Worm (Caenorhabditis elegans): ENCODE results near the gene H38K22.6.
A peak's percentile ranks its signal among the peaks of the same experiment; 100 is the strongest.

The H38K22.6 gene

DNA sequence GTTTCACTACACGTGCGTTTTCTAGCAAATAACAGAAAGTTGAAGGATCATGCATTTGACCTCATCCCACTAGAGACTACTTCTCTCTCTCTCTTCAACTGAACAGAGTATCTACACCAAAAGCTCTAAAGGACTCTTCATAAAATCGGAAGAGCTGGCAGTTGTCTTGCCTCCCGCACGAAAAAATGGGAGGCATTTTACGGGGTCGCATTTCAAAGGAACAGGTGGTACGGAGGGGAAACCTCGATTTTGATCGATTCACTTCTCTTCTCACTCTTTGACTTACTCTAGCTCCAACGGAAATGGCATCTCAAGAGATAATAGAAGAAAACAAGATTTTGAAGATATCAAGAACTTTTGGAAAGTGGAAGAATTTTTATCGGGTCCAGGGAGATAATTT is 37.0 kb upstream of the H38K22.6 start (continued):
- TF ChIP-seq skn-1 (tag; optimal IDR thresholded peaks at IDR 0.05) (no peak), efl-1 (optimal IDR thresholded peaks at IDR 0.05) (peak in 1 of 2 experiments; percentile 26), efl-1 (GFP tag; optimal IDR thresholded peaks at IDR 0.05 in 1 of 2) (peak; percentile 2 to 71), vab-15 (tag; optimal IDR thresholded peaks at IDR 0.05) (no peak), nhr-77 (tag; optimal IDR thresholded peaks at IDR 0.05) (no peak), aly-2 (tag; optimal IDR thresholded peaks at IDR 0.05) (no peak), lir-3 (tag; optimal IDR thresholded peaks at IDR 0.05; ENCODE audit: poor library complexity) (peak; percentile 53), fos-1 (tag; optimal IDR thresholded peaks at IDR 0.05) (no peak), mep-1 (tag; optimal IDR thresholded peaks at IDR 0.05) (peak; percentile 41), zip-4 (GFP tag; optimal IDR thresholded peaks at IDR 0.05) (no peak), nhr-85 (tag) (peak; percentile 10), unc-130 (tag; optimal IDR thresholded peaks at IDR 0.05) (peak; percentile 58), mef-2 (tag; optimal IDR thresholded peaks at IDR 0.05) (no peak), nhr-76 (tag; optimal IDR thresholded peaks at IDR 0.05) (no peak), ceh-8 (GFP tag; optimal IDR thresholded peaks at IDR 0.05) (no peak), ztf-4 (tag; optimal IDR thresholded peaks at IDR 0.05) (no peak), lsy-2 (tag; optimal IDR thresholded peaks at IDR 0.05) (peak in 1 of 2 experiments; percentile 47), nhr-19 (GFP tag; conservative IDR thresholded peaks at IDR 0.05) (peak; percentile 52), snu-23 (GFP tag; optimal IDR thresholded peaks at IDR 0.05) (peak; percentile 47), isw-1 (GFP tag; IDR thresholded peaks at IDR 0.05) (no peak), nhr-11 (tag; optimal IDR thresholded peaks at IDR 0.05) (peak; percentile 27), nhr-84 (tag; optimal IDR thresholded peaks at IDR 0.05) (no peak), lin-35 (GFP tag; optimal IDR thresholded peaks at IDR 0.05) (no peak)

DNA sequence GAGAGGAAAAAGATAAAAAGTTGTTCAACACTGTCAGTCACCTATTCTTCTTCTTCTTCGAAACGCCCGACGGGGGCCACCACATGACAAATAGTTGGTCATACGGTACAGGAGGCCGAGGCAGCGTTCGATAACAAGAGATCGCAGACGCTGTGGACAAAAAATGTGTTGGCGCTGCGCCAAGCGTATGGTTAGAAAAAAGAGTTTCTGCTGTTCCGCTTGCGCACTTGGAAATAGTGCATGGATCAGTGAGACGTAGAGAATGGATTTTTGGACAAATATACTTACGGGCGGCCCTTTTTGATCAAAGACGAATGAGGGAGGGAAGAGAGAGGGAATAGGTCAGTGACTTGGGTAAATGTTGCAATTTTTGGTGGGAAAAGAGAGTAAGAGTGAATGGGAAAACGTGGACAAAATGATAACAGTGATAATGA is 35.5 kb upstream of the H38K22.6 start:
- peak; percentile 39 for TF ChIP-seq zip-4 (GFP tag; optimal IDR thresholded peaks at IDR 0.05)
- peak; percentile 41 for TF ChIP-seq F16B12.6 (tag; optimal IDR thresholded peaks at IDR 0.05)
- no peak for TF ChIP-seq unc-86 (tag; optimal IDR thresholded peaks at IDR 0.05)
- peak in 1 of 2 experiments; percentile 13 for TF ChIP-seq egl-27 (tag; optimal IDR thresholded peaks at IDR 0.05)
- TF ChIP-seq mep-1 (tag; optimal IDR thresholded peaks at IDR 0.05), result peak; percentile 86
- peak; percentile 72 for TF ChIP-seq jun-1 (tag; optimal IDR thresholded peaks at IDR 0.05)
- peak; percentile 75 to 91 for TF ChIP-seq lsy-2 (tag; optimal IDR thresholded peaks at IDR 0.05)
- TF ChIP-seq unc-62 (GFP tag; optimal IDR thresholded peaks at IDR 0.05), result no peak
- TF ChIP-seq nhr-19 (GFP tag; conservative IDR thresholded peaks at IDR 0.05), result peak; percentile 84
- no peak for TF ChIP-seq nhr-11 (tag; optimal IDR thresholded peaks at IDR 0.05)
- peak; percentile 83 for TF ChIP-seq xbp-1 (tag; optimal IDR thresholded peaks at IDR 0.05)
- peak; percentile 23 for TF ChIP-seq lir-3 (tag; optimal IDR thresholded peaks at IDR 0.05; ENCODE audit: poor library complexity)
- peak; percentile 98 for TF ChIP-seq nhr-20 (tag; optimal IDR thresholded peaks at IDR 0.05)
- no peak for TF ChIP-seq alr-1 (tag; optimal IDR thresholded peaks at IDR 0.05; ENCODE audit: borderline replicate concordance)
- TF ChIP-seq ztf-4 (tag; optimal IDR thresholded peaks at IDR 0.05), result peak; percentile 68
- TF ChIP-seq elt-3 (tag; optimal IDR thresholded peaks at IDR 0.05), result peak in 3 of 6 experiments; percentile 33 to 79 (median 63)
- peak; percentile 29 for TF ChIP-seq pax-3 (tag; optimal IDR thresholded peaks at IDR 0.05)
- peak; percentile 44 to 81 for TF ChIP-seq lin-35 (GFP tag; optimal IDR thresholded peaks at IDR 0.05)
- TF ChIP-seq C04F5.9 (tag; optimal IDR thresholded peaks at IDR 0.05), result peak; percentile 31
- TF ChIP-seq irx-1 (tag; optimal IDR thresholded peaks at IDR 0.05), result peak; percentile 61
- peak; percentile 100 for TF ChIP-seq nhr-85 (tag)
- peak; percentile 87 for TF ChIP-seq tbx-2 (tag; optimal IDR thresholded peaks at IDR 0.05)
- peak; percentile 94 for TF ChIP-seq snu-23 (GFP tag; optimal IDR thresholded peaks at IDR 0.05)
- TF ChIP-seq fos-1 (tag; optimal IDR thresholded peaks at IDR 0.05), result peak; percentile 30
- TF ChIP-seq pqm-1 (tag; optimal IDR thresholded peaks at IDR 0.05), result no peak
- TF ChIP-seq efl-3 (GFP tag; optimal IDR thresholded peaks at IDR 0.05), result peak; percentile 75
- no peak for TF ChIP-seq nhr-84 (tag; optimal IDR thresholded peaks at IDR 0.05)
- TF ChIP-seq Y116A8C.19 (tag; optimal IDR thresholded peaks at IDR 0.05; ENCODE audit: borderline replicate concordance), result no peak
- TF ChIP-seq rnt-1 (tag; optimal IDR thresholded peaks at IDR 0.05), result peak; percentile 57
- TF ChIP-seq blmp-1 (tag; optimal IDR thresholded peaks at IDR 0.05), result peak; percentile 89
- TF ChIP-seq ceh-82 (tag; optimal IDR thresholded peaks at IDR 0.05), result peak; percentile 15 to 60 (median 21)
- TF ChIP-seq sup-37 (GFP tag; optimal IDR thresholded peaks at IDR 0.05), result peak; percentile 83
- TF ChIP-seq C16A3.4 (tag; optimal IDR thresholded peaks at IDR 0.05), result peak; percentile 63
- TF ChIP-seq lin-14 (GFP tag; optimal IDR thresholded peaks at IDR 0.05), result peak; percentile 98
- TF ChIP-seq sox-4 (tag; optimal IDR thresholded peaks at IDR 0.05), result no peak
- TF ChIP-seq ceh-88 (GFP tag; IDR thresholded peaks at IDR 0.05), result peak; percentile 58
- TF ChIP-seq mef-2 (tag; optimal IDR thresholded peaks at IDR 0.05), result no peak
- peak; percentile 81 for TF ChIP-seq swsn-7 (tag; optimal IDR thresholded peaks at IDR 0.05)
- peak in 1 of 2 experiments; percentile 91 for TF ChIP-seq mdl-1 (tag; optimal IDR thresholded peaks at IDR 0.05)
- TF ChIP-seq skn-1 (tag; optimal IDR thresholded peaks at IDR 0.05), result peak; percentile 75
- no peak for TF ChIP-seq ets-5 (GFP tag; IDR thresholded peaks at IDR 0.05)

All from whole organism, L1 larva.